Fruit fly (Drosophila melanogaster) whole organism, embryonic: ENCODE results near the gene brv3.

ENCODE experiments used
- Antp ChIP-seq: fragments of 200-800 bp; sonication (Bioruptor generic); optimal IDR thresholded peaks from 3 replicates; lab custom pipeline; 2016; ENCODE audit warnings: missing biosample characterization, missing genetic modification characterization
- Awh ChIP-seq: fragments of 200-800 bp; sonication (Bioruptor generic); IDR thresholded peaks from 2 replicates; pipeline ENCODE4, ENCODE4 v1.3.6; 2022; ENCODE audit warnings: missing biosample characterization, missing genetic modification characterization
- BEAF-32 ChIP-seq: fragments of 200-800 bp; sonication (Bioruptor generic); optimal IDR thresholded peaks from 3 replicates; lab custom pipeline; 2017; ENCODE audit warnings: missing biosample characterization, missing genetic modification characterization, mild to moderate bottlenecking, moderate library complexity, missing genetic modification reagents
- CG10565 ChIP-seq: fragments of 200-800 bp; sonication (Bioruptor generic); optimal IDR thresholded peaks from 3 replicates; lab custom pipeline; 2016; ENCODE audit warnings: missing biosample characterization, mild to moderate bottlenecking, missing genetic modification characterization
- CG10654 ChIP-seq: fragments of 200-800 bp; sonication (Bioruptor generic); optimal IDR thresholded peaks from 2 replicates; lab custom pipeline; 2016; ENCODE audit warnings: missing biosample characterization, missing genetic modification characterization
- CG11696 ChIP-seq: fragments of 200-800 bp; sonication (Bioruptor generic); IDR thresholded peaks from 2 replicates; pipeline ENCODE4 v1.3.6; 2022; ENCODE audit warnings: missing biosample characterization, missing genetic modification characterization
- CG12299 ChIP-seq: fragments of 200-800 bp; sonication (Bioruptor generic); optimal IDR thresholded peaks from 2 replicates; lab custom pipeline; 2018; ENCODE audit warnings: missing biosample characterization, mild to moderate bottlenecking, missing genetic modification characterization
- CG13123 ChIP-seq: fragments of 200-800 bp; sonication (Bioruptor generic); optimal IDR thresholded peaks from 2 replicates; lab custom pipeline; 2016; ENCODE audit warnings: missing biosample characterization, missing genetic modification characterization
- CG14050 ChIP-seq: fragments of 200-800 bp; sonication (Bioruptor generic); IDR thresholded peaks from 3 replicates; pipeline ENCODE4 v1.3.6; 2022; ENCODE audit warnings: missing biosample characterization, missing genetic modification characterization
- CG14441 ChIP-seq: fragments of 200-800 bp; sonication (Bioruptor generic); IDR thresholded peaks from 2 replicates; pipeline ENCODE4 v1.3.6; 2022; ENCODE audit warnings: missing biosample characterization, missing genetic modification characterization
- CG1529 ChIP-seq: fragments of 200-800 bp; sonication (Bioruptor generic); optimal IDR thresholded peaks from 3 replicates; lab custom pipeline; 2018; ENCODE audit warnings: missing biosample characterization, missing genetic modification characterization
- CG1647 ChIP-seq: fragments of 200-800 bp; sonication (Bioruptor generic); optimal IDR thresholded peaks from 3 replicates; lab custom pipeline; 2016; ENCODE audit warnings: missing biosample characterization, missing genetic modification characterization
- CG17802 ChIP-seq: fragments of 200-800 bp; sonication (Bioruptor generic); optimal IDR thresholded peaks from 2 replicates; lab custom pipeline; 2018; ENCODE audit warnings: missing biosample characterization, mild to moderate bottlenecking, missing genetic modification characterization, moderate library complexity
- CG2875 ChIP-seq: fragments of 200-800 bp; sonication (Bioruptor generic); optimal IDR thresholded peaks from 2 replicates; lab custom pipeline; 2017; ENCODE audit warnings: missing biosample characterization, mild to moderate bottlenecking, missing genetic modification characterization, missing genetic modification reagents
- CG3065 ChIP-seq: fragments of 200-800 bp; sonication (Bioruptor generic); optimal IDR thresholded peaks from 2 replicates; lab custom pipeline; 2016; ENCODE audit warnings: missing biosample characterization, missing genetic modification characterization
- CG31365 ChIP-seq: fragments of 200-800 bp; sonication (Bioruptor generic); optimal IDR thresholded peaks from 2 replicates; lab custom pipeline; 2018; ENCODE audit warnings: missing biosample characterization, mild to moderate bottlenecking, missing genetic modification characterization
- CG5953 ChIP-seq: fragments of 200-800 bp; sonication (Bioruptor generic); IDR thresholded peaks from 2 replicates; pipeline ENCODE4 v1.3.6; 2022; ENCODE audit warnings: missing biosample characterization, missing genetic modification characterization
- CG6854 ChIP-seq: fragments of 200-800 bp; sonication (Bioruptor generic); optimal IDR thresholded peaks from 3 replicates; lab custom pipeline; 2017; ENCODE audit warnings: missing biosample characterization, mild to moderate bottlenecking, missing genetic modification characterization
- CG7271 ChIP-seq: fragments of 200-800 bp; sonication (Bioruptor generic); optimal IDR thresholded peaks from 2 replicates; lab custom pipeline; 2018; ENCODE audit warnings: missing biosample characterization, mild to moderate bottlenecking, missing genetic modification characterization, moderate library complexity
- CG9609 ChIP-seq: fragments of 200-800 bp; sonication (Bioruptor generic); optimal IDR thresholded peaks from 3 replicates; lab custom pipeline; 2016; ENCODE audit warnings: missing biosample characterization, missing genetic modification characterization
- CG9797 ChIP-seq: fragments of 200-800 bp; sonication (Bioruptor generic); optimal IDR thresholded peaks from 3 replicates; lab custom pipeline; 2018; ENCODE audit warnings: missing biosample characterization, mild to moderate bottlenecking, missing genetic modification characterization
- Doc3 ChIP-seq: fragments of 200-800 bp; sonication (Bioruptor generic); IDR thresholded peaks from 3 replicates; pipeline ENCODE4 v1.3.6; 2022; ENCODE audit warnings: missing biosample characterization, missing genetic modification characterization; ENCODE audit not compliant: partially characterized antibody
- ERR ChIP-seq: fragments of 200-800 bp; sonication (Bioruptor generic); optimal IDR thresholded peaks from 2 replicates; lab custom pipeline; 2016; ENCODE audit warnings: missing biosample characterization, missing genetic modification characterization
- Fer3 ChIP-seq: fragments of 200-800 bp; sonication (Bioruptor generic); optimal IDR thresholded peaks from 2 replicates; lab custom pipeline; 2018; ENCODE audit warnings: missing biosample characterization, mild to moderate bottlenecking, missing genetic modification characterization, moderate library complexity
- H2.0 ChIP-seq: fragments of 200-800 bp; sonication (Bioruptor generic); IDR thresholded peaks from 2 replicates; pipeline ENCODE4 v1.3.6; 2022; ENCODE audit warnings: missing biosample characterization, missing genetic modification characterization
- HLH4C ChIP-seq: fragments of 200-800 bp; sonication (Bioruptor generic); IDR thresholded peaks from 3 replicates; pipeline ENCODE4 v1.3.6; 2022; ENCODE audit warnings: missing biosample characterization, missing genetic modification characterization; ENCODE audit not compliant: partially characterized antibody
- MBD-R2 ChIP-seq: fragments of 200-800 bp; sonication (Bioruptor generic); IDR thresholded peaks from 2 replicates; pipeline ENCODE4 v1.3.6; 2022; ENCODE audit warnings: missing biosample characterization, missing genetic modification characterization
- Myb ChIP-seq: fragments of 200-800 bp; sonication (Bioruptor generic); optimal IDR thresholded peaks from 2 replicates; lab custom pipeline; 2016; ENCODE audit warnings: missing biosample characterization, missing genetic modification characterization
- NFAT ChIP-seq: fragments of 200-800 bp; sonication (Bioruptor generic); IDR thresholded peaks from 2 replicates; pipeline ENCODE4 v1.3.6; 2022; ENCODE audit warnings: missing biosample characterization, missing genetic modification characterization
- Neu2 ChIP-seq: fragments of 200-800 bp; sonication (Bioruptor generic); optimal IDR thresholded peaks from 3 replicates; lab custom pipeline; 2016; ENCODE audit warnings: missing biosample characterization, missing genetic modification characterization, borderline replicate concordance
- Optix ChIP-seq: fragments of 200-800 bp; sonication (Bioruptor generic); IDR thresholded peaks from 3 replicates; pipeline ENCODE4 v1.3.6; 2022; ENCODE audit warnings: missing biosample characterization, missing genetic modification characterization
- Pdp1 ChIP-seq, 2 experiments: fragments of 200-800 bp; sonication (Bioruptor generic); optimal IDR thresholded peaks; 3 replicates each; lab custom pipeline; 2016; ENCODE audit warnings: missing biosample characterization in 2 of 2, missing genetic modification characterization in 2 of 2, mild to moderate bottlenecking in 1 of 2, moderate library complexity in 1 of 2
- Vsx1 ChIP-seq: fragments of 200-800 bp; sonication (Bioruptor generic); optimal IDR thresholded peaks from 2 replicates; lab custom pipeline; 2017; ENCODE audit warnings: missing biosample characterization, mild to moderate bottlenecking, missing genetic modification characterization, missing genetic modification reagents
- bigmax ChIP-seq: fragments of 200-800 bp; sonication (Bioruptor generic); optimal IDR thresholded peaks from 2 replicates; lab custom pipeline; 2018; ENCODE audit warnings: missing biosample characterization, mild to moderate bottlenecking, missing genetic modification characterization
- chif ChIP-seq, 2 experiments: fragments of 200-800 bp; sonication (Bioruptor generic); optimal IDR thresholded peaks; 3 replicates each; lab custom pipeline; 2016; ENCODE audit warnings: missing biosample characterization in 2 of 2, missing genetic modification characterization in 2 of 2
- chm ChIP-seq: fragments of 200-800 bp; sonication (Bioruptor generic); IDR thresholded peaks from 2 replicates; pipeline ENCODE4 v1.3.6; 2022; ENCODE audit warnings: missing biosample characterization, missing genetic modification characterization
- dysf ChIP-seq: fragments of 200-800 bp; sonication (Bioruptor generic); IDR thresholded peaks from 3 replicates; pipeline ENCODE4 v1.3.6; 2022; ENCODE audit warnings: missing biosample characterization, missing genetic modification characterization
- fd96Cb ChIP-seq: fragments of 200-800 bp; sonication (Bioruptor generic); optimal IDR thresholded peaks from 2 replicates; lab custom pipeline; 2018; ENCODE audit warnings: missing biosample characterization, mild to moderate bottlenecking, missing genetic modification characterization, moderate library complexity
- gem ChIP-seq: fragments of 200-800 bp; sonication (Bioruptor generic); optimal IDR thresholded peaks from 2 replicates; lab custom pipeline; 2019; ENCODE audit warnings: missing biosample characterization, mild to moderate bottlenecking, missing genetic modification characterization, moderate library complexity
- hth ChIP-seq: fragments of >200 bp; optimal IDR thresholded peaks from 2 replicates; lab custom pipeline; 2017; ENCODE audit warnings: inconsistent platforms
- ind ChIP-seq: fragments of 200-800 bp; sonication (Bioruptor generic); optimal IDR thresholded peaks from 3 replicates; lab custom pipeline; 2016; ENCODE audit warnings: missing biosample characterization, missing genetic modification characterization
- knrl ChIP-seq: fragments of 200-800 bp; sonication (Bioruptor generic); IDR thresholded peaks from 3 replicates; pipeline ENCODE4 v1.3.6; 2022; ENCODE audit warnings: missing biosample characterization, missing genetic modification characterization; ENCODE audit not compliant: partially characterized antibody
- lmd ChIP-seq: fragments of 200-800 bp; sonication (Bioruptor generic); IDR thresholded peaks from 2 replicates; pipeline ENCODE4 v1.3.6; 2022; ENCODE audit warnings: missing biosample characterization, missing genetic modification characterization
- lola ChIP-seq, 3 experiments: fragments of >200 bp in 2 of 3; fragments of 200-800 bp in 1 of 3; sonication (Bioruptor generic) in 1 of 3; optimal IDR thresholded peaks; 2 replicates each; lab custom pipeline; 2017 to 2019; ENCODE audit warnings: missing biosample characterization in 3 of 3, missing genetic modification characterization in 3 of 3, mild to moderate bottlenecking in 1 of 3, moderate library complexity in 1 of 3
- mam ChIP-seq: fragments of 200-800 bp; sonication (Bioruptor generic); optimal IDR thresholded peaks from 3 replicates; lab custom pipeline; 2016; ENCODE audit warnings: missing biosample characterization, missing genetic modification characterization
- otp ChIP-seq: fragments of 200-800 bp; sonication (Bioruptor generic); IDR thresholded peaks from 3 replicates; pipeline ENCODE4, ENCODE4 v1.3.6; 2022; ENCODE audit warnings: missing biosample characterization, missing genetic modification characterization
- pho ChIP-seq: fragments of 200-800 bp; sonication (Bioruptor generic); optimal IDR thresholded peaks from 2 replicates; lab custom pipeline; 2016; ENCODE audit warnings: missing biosample characterization, missing genetic modification characterization
- so ChIP-seq: fragments of 200-800 bp; sonication (Bioruptor generic); IDR thresholded peaks from 3 replicates; pipeline ENCODE4 v1.3.6; 2022; ENCODE audit warnings: missing biosample characterization, missing genetic modification characterization
- tio ChIP-seq: fragments of 200-800 bp; sonication (Bioruptor generic); optimal IDR thresholded peaks from 2 replicates; lab custom pipeline; 2017; ENCODE audit warnings: missing biosample characterization, missing genetic modification characterization, inconsistent platforms
- yki ChIP-seq: fragments of >200 bp; optimal IDR thresholded peaks from 3 replicates; lab custom pipeline; 2018
- zf30C ChIP-seq: fragments of 200-800 bp; sonication (Bioruptor generic); optimal IDR thresholded peaks from 3 replicates; lab custom pipeline; 2018; ENCODE audit warnings: missing biosample characterization, mild to moderate bottlenecking, missing genetic modification characterization

Gene brv3

dm6 chrX:2589446-2590038 is 34.8 kb downstream of the brv3 start (continued):
- TF ChIP-seq chif (GFP tag; optimal IDR thresholded peaks at IDR 0.05; lab: Kevin White, UChicago) (peak; percentile 85 to 93), Vsx1 (peak; percentile 37), HLH4C (no peak), CG12299 (tag; lab: Kevin White, UChicago) (peak; percentile 82), Doc3 (GFP tag; lab: Robert Waterston, UW) (no peak), CG10565 (GFP tag; lab: Kevin White, UChicago) (peak; percentile 13), CG17802 (peak; percentile 42), lmd (GFP tag; lab: Robert Waterston, UW) (peak; percentile 95), Antp (GFP tag; lab: Kevin White, UChicago) (peak; percentile 97), Awh (GFP tag; lab: Robert Waterston, UW) (peak; percentile 89), CG13123 (peak; percentile 83), Neu2 (GFP tag; lab: Kevin White, UChicago) (peak; percentile 37), so (GFP tag; lab: Robert Waterston, UW) (peak; percentile 93), pho (GFP tag; lab: Kevin White, UChicago) (peak; percentile 97), CG9797 (GFP tag; lab: Kevin White, UChicago) (peak; percentile 0), CG31365 (tag; lab: Kevin White, UChicago) (peak; percentile 68), Pdp1 (GFP tag; optimal IDR thresholded peaks at IDR 0.05; lab: Kevin White, UChicago) (peak; percentile 92 to 94), MBD-R2 (peak; percentile 91), otp (GFP tag; lab: Robert Waterston, UW) (peak; percentile 96), CG9609 (GFP tag; lab: Kevin White, UChicago) (peak; percentile 92), chm (GFP tag; lab: Robert Waterston, UW) (peak; percentile 90), CG6854 (GFP tag; lab: Kevin White, UChicago) (peak; percentile 72), lola (GFP tag; optimal IDR thresholded peaks at IDR 0.05; lab: Kevin White, UChicago) (peak in 1 of 3 experiments; percentile 47), dysf (peak; percentile 96), CG7271 (tag; lab: Kevin White, UChicago) (no peak), NFAT (GFP tag; lab: Robert Waterston, UW) (peak; percentile 98), mam (GFP tag; lab: Kevin White, UChicago) (peak; percentile 98), BEAF-32 (GFP tag; lab: Kevin White, UChicago) (no peak), H2.0 (GFP tag; lab: Robert Waterston, UW) (peak; percentile 90), CG2875 (peak; percentile 72), bigmax (peak; percentile 37), CG14441 (GFP tag; lab: Robert Waterston, UW) (peak; percentile 94), Myb (peak; percentile 89), Optix (GFP tag; lab: Robert Waterston, UW) (peak; percentile 91), CG1647 (GFP tag; lab: Kevin White, UChicago) (peak; percentile 93), ERR (peak; percentile 91), CG1529 (peak; percentile 68), CG14050 (peak; percentile 86), fd96Cb (tag; lab: Kevin White, UChicago) (peak; percentile 82), yki (lab: Kevin White, UChicago) (no peak), CG10654 (GFP tag; lab: Kevin White, UChicago) (peak; percentile 87), zf30C (GFP tag; lab: Kevin White, UChicago) (no peak), CG11696 (GFP tag; lab: Robert Waterston, UW) (peak; percentile 94), tio (GFP tag; lab: Kevin White, UChicago) (peak; percentile 90), CG3065 (peak; percentile 79), ind (GFP tag; lab: Kevin White, UChicago) (peak; percentile 95), Fer3 (tag; lab: Kevin White, UChicago) (peak; percentile 93), gem (tag; lab: Kevin White, UChicago) (peak; percentile 92), CG5953 (GFP tag; lab: Robert Waterston, UW) (peak; percentile 72), knrl (GFP tag; lab: Robert Waterston, UW) (no peak), hth (lab: Kevin White, UChicago) (no peak)
